Worm (Caenorhabditis elegans) whole organism, mixed stage, embryonic: Measurements from ENCODE around the gene H35N09.1.

Source experiments
- blmp-1 ChIP-seq: fragments of 150-350 bp; optimal IDR thresholded peaks from 2 replicates; lab custom pipeline; 2014; ENCODE audit warnings: missing biosample characterization, missing genetic modification characterization
- lin-13 ChIP-seq: fragments of 150-350 bp; optimal IDR thresholded peaks from 2 replicates; lab custom pipeline; 2014; ENCODE audit warnings: missing biosample characterization, missing genetic modification characterization

DNA sequence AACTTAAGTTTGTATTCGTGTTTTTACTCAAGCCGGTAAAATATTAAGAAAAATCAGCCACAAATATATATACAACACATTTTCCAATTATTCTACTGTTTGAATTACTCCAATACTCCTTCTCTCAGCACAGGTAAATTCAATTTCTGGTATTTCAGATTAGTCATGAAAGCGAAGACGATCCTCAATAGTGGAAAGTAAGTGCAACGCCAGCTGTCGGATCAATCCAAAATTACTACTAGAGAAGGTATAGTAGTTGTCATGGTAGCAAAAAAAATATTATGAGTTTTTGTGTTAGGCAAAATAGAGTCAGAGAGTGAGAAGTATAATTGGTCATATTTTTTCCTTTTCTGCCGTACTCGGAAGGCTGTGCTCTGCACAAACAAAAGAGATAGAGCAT is 7.9 kb downstream of the H35N09.1 start, which contains the start of gene K01A12.2:
- TF ChIP-seq lin-13 (tag; lab: Kevin White, UChicago) (no peak), blmp-1 (tag; lab: Kevin White, UChicago) (no peak)
